Worm (Caenorhabditis elegans): ENCODE measurements around the gene str-55.

ce11 chrV:16433471-16433870 is 16.6 kb upstream of the str-55 start, which contains the start of gene clec-234:
- TF ChIP-seq pha-4 (GFP tag; IDR thresholded peaks at IDR 0.05), result no peak
- no peak for TF ChIP-seq pha-4 (tag; optimal IDR thresholded peaks at IDR 0.05)
- no peak for TF ChIP-seq pqm-1 (tag; optimal IDR thresholded peaks at IDR 0.05)
- no peak for TF ChIP-seq daf-12 (tag; optimal IDR thresholded peaks at IDR 0.05)
- no peak for TF ChIP-seq fkh-10 (GFP tag; optimal IDR thresholded peaks at IDR 0.05)
- no peak for TF ChIP-seq lsy-2 (tag; optimal IDR thresholded peaks at IDR 0.05)
- TF ChIP-seq aly-2 (tag; optimal IDR thresholded peaks at IDR 0.05), result no peak
- TF ChIP-seq nhr-77 (tag; optimal IDR thresholded peaks at IDR 0.05), result no peak

Measured in whole organism, L4 larva.